Fruit fly (Drosophila melanogaster) whole organism, embryonic: ENCODE results near the gene CG14930.
A peak's percentile ranks its signal among the peaks of the same experiment; 100 is the strongest.

Source experiments
- Bgb ChIP-seq: fragments of 200-800 bp; sonication (Bioruptor generic); IDR thresholded peaks from 2 replicates; pipeline ENCODE4 v1.3.6; 2022; ENCODE audit warnings: missing biosample characterization, missing genetic modification characterization; ENCODE audit not compliant: partially characterized antibody
- Bteb2 ChIP-seq: fragments of 200-800 bp; sonication (Bioruptor generic); optimal IDR thresholded peaks from 2 replicates; lab custom pipeline; 2016; ENCODE audit warnings: missing biosample characterization, missing genetic modification characterization
- CG10147 ChIP-seq: fragments of 200-800 bp; sonication (Bioruptor generic); optimal IDR thresholded peaks from 2 replicates; lab custom pipeline; 2019; ENCODE audit warnings: missing biosample characterization, mild to moderate bottlenecking, missing genetic modification characterization, moderate library complexity
- CG11560 ChIP-seq: fragments of 200-800 bp; sonication (Bioruptor generic); IDR thresholded peaks from 3 replicates; pipeline ENCODE4 v1.3.6; 2022; ENCODE audit warnings: missing biosample characterization, missing genetic modification characterization
- CG12769 ChIP-seq: fragments of 200-800 bp; sonication (Bioruptor generic); optimal IDR thresholded peaks from 2 replicates; lab custom pipeline; 2019; ENCODE audit warnings: missing biosample characterization, mild to moderate bottlenecking, missing genetic modification characterization, moderate library complexity
- CG15696 ChIP-seq: fragments of 200-800 bp; sonication (Bioruptor generic); optimal IDR thresholded peaks from 2 replicates; lab custom pipeline; 2019; ENCODE audit warnings: missing biosample characterization, mild to moderate bottlenecking, missing genetic modification characterization, moderate library complexity
- CG16813 ChIP-seq: fragments of 200-800 bp; sonication (Bioruptor generic); IDR thresholded peaks from 3 replicates; pipeline ENCODE4 v1.3.6; 2022; ENCODE audit warnings: missing biosample characterization, missing genetic modification characterization; ENCODE audit not compliant: partially characterized antibody
- CG18599 ChIP-seq: fragments of 200-800 bp; sonication (Bioruptor generic); optimal IDR thresholded peaks from 3 replicates; lab custom pipeline; 2017; ENCODE audit warnings: missing biosample characterization, missing genetic modification characterization, mild to moderate bottlenecking, moderate library complexity, missing genetic modification reagents
- CG2116 ChIP-seq: fragments of 200-800 bp; sonication (Bioruptor generic); optimal IDR thresholded peaks from 3 replicates; lab custom pipeline; 2018; ENCODE audit warnings: missing biosample characterization, mild to moderate bottlenecking, missing genetic modification characterization
- CG2129 ChIP-seq: fragments of 200-800 bp; sonication (Bioruptor generic); IDR thresholded peaks from 2 replicates; pipeline ENCODE4 v1.3.6; 2022; ENCODE audit warnings: missing biosample characterization, missing genetic modification characterization; ENCODE audit not compliant: partially characterized antibody
- CG30020 ChIP-seq: fragments of 200-800 bp; optimal IDR thresholded peaks from 2 replicates; lab custom pipeline; 2019; ENCODE audit warnings: missing biosample characterization, mild to moderate bottlenecking, missing genetic modification characterization, moderate library complexity
- CG3065 ChIP-seq: fragments of 200-800 bp; sonication (Bioruptor generic); optimal IDR thresholded peaks from 2 replicates; lab custom pipeline; 2016; ENCODE audit warnings: missing biosample characterization, missing genetic modification characterization
- CG31224 ChIP-seq: fragments of 200-800 bp; sonication (Bioruptor generic); IDR thresholded peaks from 2 replicates; pipeline ENCODE4 v1.3.6; 2022; ENCODE audit warnings: missing biosample characterization, missing genetic modification characterization
- CG33557 ChIP-seq: fragments of 200-800 bp; sonication (Bioruptor generic); optimal IDR thresholded peaks from 2 replicates; lab custom pipeline; 2019; ENCODE audit warnings: missing biosample characterization, mild to moderate bottlenecking, missing genetic modification characterization, moderate library complexity
- CG34224 ChIP-seq: fragments of 200-800 bp; sonication (Bioruptor generic); IDR thresholded peaks from 3 replicates; pipeline ENCODE4 v1.3.6; 2022; ENCODE audit warnings: missing biosample characterization, missing genetic modification characterization; ENCODE audit not compliant: partially characterized antibody
- CG3726 ChIP-seq: fragments of 200-800 bp; sonication (Bioruptor generic); IDR thresholded peaks from 3 replicates; pipeline ENCODE4, ENCODE4 v1.3.6; 2022; ENCODE audit warnings: missing biosample characterization, missing genetic modification characterization
- CG6813 ChIP-seq: fragments of 200-800 bp; sonication (Bioruptor generic); optimal IDR thresholded peaks from 2 replicates; lab custom pipeline; 2017; ENCODE audit warnings: missing biosample characterization, missing genetic modification characterization, mild to moderate bottlenecking, moderate library complexity, missing genetic modification reagents
- CG9876 ChIP-seq: fragments of 200-800 bp; sonication (Bioruptor generic); optimal IDR thresholded peaks from 2 replicates; lab custom pipeline; 2016; ENCODE audit warnings: missing biosample characterization, missing genetic modification characterization
- CTCF ChIP-seq: fragments of 200-800 bp; sonication (Bioruptor generic); optimal IDR thresholded peaks from 2 replicates; lab custom pipeline; 2017; ENCODE audit warnings: missing biosample characterization, mild to moderate bottlenecking, missing genetic modification characterization, moderate library complexity
- CkIIα-i1 ChIP-seq: fragments of 200-800 bp; sonication (Bioruptor generic); IDR thresholded peaks from 2 replicates; pipeline ENCODE4 v1.3.6; 2022; ENCODE audit warnings: missing biosample characterization, missing genetic modification characterization
- CoRest ChIP-seq: fragments of 200-800 bp; sonication (Bioruptor generic); optimal IDR thresholded peaks from 3 replicates; lab custom pipeline; 2018; ENCODE audit warnings: missing biosample characterization, mild to moderate bottlenecking, missing genetic modification characterization, moderate library complexity
- D19B ChIP-seq: fragments of 200-800 bp; sonication (Bioruptor generic); optimal IDR thresholded peaks from 2 replicates; lab custom pipeline; 2017; ENCODE audit warnings: missing biosample characterization, mild to moderate bottlenecking, missing genetic modification characterization
- Doc3 ChIP-seq: fragments of 200-800 bp; sonication (Bioruptor generic); IDR thresholded peaks from 3 replicates; pipeline ENCODE4 v1.3.6; 2022; ENCODE audit warnings: missing biosample characterization, missing genetic modification characterization; ENCODE audit not compliant: partially characterized antibody
- H15 ChIP-seq: fragments of 200-800 bp; sonication (Bioruptor generic); IDR thresholded peaks from 3 replicates; pipeline ENCODE4 v1.3.6; 2022; ENCODE audit warnings: missing biosample characterization, missing genetic modification characterization
- HLH4C ChIP-seq: fragments of 200-800 bp; sonication (Bioruptor generic); IDR thresholded peaks from 3 replicates; pipeline ENCODE4 v1.3.6; 2022; ENCODE audit warnings: missing biosample characterization, missing genetic modification characterization; ENCODE audit not compliant: partially characterized antibody
- Hr3 ChIP-seq: fragments of 200-800 bp; sonication (Bioruptor generic); optimal IDR thresholded peaks from 3 replicates; lab custom pipeline; 2016; ENCODE audit warnings: missing biosample characterization, missing genetic modification characterization
- Lhr ChIP-seq: fragments of 200-800 bp; sonication (Bioruptor generic); optimal IDR thresholded peaks from 3 replicates; lab custom pipeline; 2017; ENCODE audit warnings: mild to moderate bottlenecking, missing biosample characterization, missing genetic modification reagents, missing genetic modification characterization
- MBD-R2 ChIP-seq: fragments of 200-800 bp; sonication (Bioruptor generic); IDR thresholded peaks from 2 replicates; pipeline ENCODE4 v1.3.6; 2022; ENCODE audit warnings: missing biosample characterization, missing genetic modification characterization
- Mad ChIP-seq: fragments of 200-800 bp; sonication (Bioruptor generic); optimal IDR thresholded peaks from 2 replicates; lab custom pipeline; 2016; ENCODE audit warnings: missing biosample characterization, missing genetic modification characterization
- Med ChIP-seq: fragments of 200-800 bp; sonication (Bioruptor generic); peaks from one replicate; lab custom pipeline; 2016; ENCODE audit warnings: missing biosample characterization, missing genetic modification characterization, mild to moderate bottlenecking, inconsistent platforms, moderate library complexity
- Neu2 ChIP-seq: fragments of 200-800 bp; sonication (Bioruptor generic); optimal IDR thresholded peaks from 3 replicates; lab custom pipeline; 2016; ENCODE audit warnings: missing biosample characterization, missing genetic modification characterization, borderline replicate concordance
- Pdp1 ChIP-seq, 2 experiments: fragments of 200-800 bp; sonication (Bioruptor generic); optimal IDR thresholded peaks; 3 replicates each; lab custom pipeline; 2016; ENCODE audit warnings: missing biosample characterization in 2 of 2, missing genetic modification characterization in 2 of 2, mild to moderate bottlenecking in 1 of 2, moderate library complexity in 1 of 2
- Tbp ChIP-seq: fragments of >200 bp; optimal IDR thresholded peaks from 2 replicates; lab custom pipeline; 2018; ENCODE audit warnings: missing biosample characterization, missing genetic modification characterization
- ac ChIP-seq: fragments of 200-800 bp; sonication (Bioruptor generic); optimal IDR thresholded peaks from 3 replicates; lab custom pipeline; 2017; ENCODE audit warnings: missing biosample characterization, mild to moderate bottlenecking, missing genetic modification characterization
- ase ChIP-seq: fragments of 200-800 bp; sonication (Bioruptor generic); IDR thresholded peaks from 3 replicates; pipeline ENCODE4 v1.3.6; 2022; ENCODE audit warnings: missing biosample characterization, missing genetic modification characterization
- danr ChIP-seq: fragments of 200-800 bp; sonication (Bioruptor generic); IDR thresholded peaks from 2 replicates; pipeline ENCODE4 v1.3.6; 2022; ENCODE audit warnings: missing biosample characterization, missing genetic modification characterization
- esg ChIP-seq: fragments of 200-800 bp; sonication (Bioruptor generic); conservative IDR thresholded peaks from 2 replicates; pipeline ENCODE4 v1.3.6; 2022; ENCODE audit warnings: missing biosample characterization, missing genetic modification characterization
- ewg ChIP-seq: fragments of 200-800 bp; sonication (Bioruptor generic); optimal IDR thresholded peaks from 3 replicates; lab custom pipeline; 2017; ENCODE audit warnings: mild to moderate bottlenecking, missing biosample characterization, missing genetic modification reagents, missing genetic modification characterization
- gcm2 ChIP-seq: fragments of 200-800 bp; sonication (Bioruptor generic); optimal IDR thresholded peaks from 2 replicates; lab custom pipeline; 2016; ENCODE audit warnings: missing biosample characterization, missing genetic modification characterization
- h ChIP-seq: fragments of >200 bp; optimal IDR thresholded peaks from 2 replicates; lab custom pipeline; 2017
- jumu ChIP-seq: fragments of 200-800 bp; sonication (Bioruptor generic); optimal IDR thresholded peaks from 3 replicates; lab custom pipeline; 2016; ENCODE audit warnings: missing biosample characterization, missing genetic modification characterization
- knrl ChIP-seq: fragments of 200-800 bp; sonication (Bioruptor generic); IDR thresholded peaks from 3 replicates; pipeline ENCODE4 v1.3.6; 2022; ENCODE audit warnings: missing biosample characterization, missing genetic modification characterization; ENCODE audit not compliant: partially characterized antibody
- luna ChIP-seq: fragments of 200-800 bp; sonication (Bioruptor generic); optimal IDR thresholded peaks from 2 replicates; lab custom pipeline; 2016; ENCODE audit warnings: missing biosample characterization, missing genetic modification characterization
- pfk ChIP-seq: fragments of 200-800 bp; sonication (Bioruptor generic); optimal IDR thresholded peaks from 2 replicates; lab custom pipeline; 2018; ENCODE audit warnings: missing biosample characterization, mild to moderate bottlenecking, missing genetic modification characterization, moderate library complexity
- pzg ChIP-seq: fragments of 200-800 bp; sonication (Bioruptor generic); optimal IDR thresholded peaks from 3 replicates; lab custom pipeline; 2018; ENCODE audit warnings: missing biosample characterization, mild to moderate bottlenecking, missing genetic modification characterization, moderate library complexity
- stc ChIP-seq: fragments of 200-800 bp; sonication (Bioruptor generic); IDR thresholded peaks from 2 replicates; pipeline ENCODE4 v1.3.6; 2022; ENCODE audit warnings: missing biosample characterization, missing genetic modification characterization
- toy ChIP-seq: fragments of 200-800 bp; sonication (Bioruptor generic); IDR thresholded peaks from 2 replicates; pipeline ENCODE4 v1.3.6; 2022; ENCODE audit warnings: missing biosample characterization, missing genetic modification characterization
- ttk ChIP-seq: fragments of 200-800 bp; sonication (Bioruptor generic); IDR thresholded peaks from 2 replicates; pipeline ENCODE4 v2.1.2; 2022; ENCODE audit warnings: missing biosample characterization, missing genetic modification characterization
- twi ChIP-seq: fragments of 200-800 bp; optimal IDR thresholded peaks from 2 replicates; lab custom pipeline; 2019; ENCODE audit warnings: missing biosample characterization, mild to moderate bottlenecking, missing genetic modification characterization, moderate library complexity
- usp ChIP-seq: fragments of >200 bp; optimal IDR thresholded peaks from 2 replicates; lab custom pipeline; 2017; ENCODE audit warnings: missing biosample characterization, missing genetic modification characterization
- zfh2 ChIP-seq: fragments of 200-800 bp; sonication (Bioruptor generic); optimal IDR thresholded peaks from 2 replicates; lab custom pipeline; 2016; ENCODE audit warnings: missing biosample characterization, missing genetic modification characterization

Gene CG14930

DNA sequence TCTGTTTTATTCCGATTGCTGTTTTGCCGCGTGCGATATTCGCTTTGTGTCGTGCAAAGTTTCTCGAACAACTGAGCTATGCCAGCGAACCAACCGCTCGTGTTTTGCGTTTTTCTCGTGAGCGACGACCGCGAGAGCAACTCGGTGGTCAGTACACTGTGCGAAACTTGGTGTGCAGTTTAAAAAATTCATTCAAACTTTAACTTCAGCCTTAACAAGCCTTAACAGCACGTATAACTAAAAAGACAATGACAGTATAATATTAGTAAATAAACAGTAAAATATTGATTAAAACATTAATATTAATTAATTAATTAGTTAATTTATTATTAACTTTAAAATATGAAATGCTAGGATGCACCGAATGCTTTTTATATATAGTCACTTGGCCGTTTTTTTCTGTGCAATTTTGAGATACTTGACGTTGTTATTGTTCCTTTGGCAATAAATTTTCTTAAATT lies 7.1 kb upstream of the CG14930 start, which contains the start of gene CG31705 (continued):
- TF ChIP-seq Bgb (GFP tag; lab: Robert Waterston, UW) (no peak), usp (no peak), CG31224 (GFP tag; lab: Robert Waterston, UW) (peak; percentile 5; the same call in 1 of the 2 replicates), pfk (GFP tag; lab: Kevin White, UChicago) (no peak), Hr3 (GFP tag; lab: Kevin White, UChicago) (peak; percentile 39), toy (GFP tag; lab: Robert Waterston, UW) (no peak), CkIIα-i1 (GFP tag; lab: Robert Waterston, UW) (no peak), CG33557 (GFP tag; lab: Kevin White, UChicago) (no peak), Med (GFP tag; lab: Kevin White, UChicago) (peak; percentile 90), MBD-R2 (GFP tag; lab: Robert Waterston, UW) (no peak; the same call in 1 of the 2 replicates), twi (tag; lab: Kevin White, UChicago) (no peak), CG34224 (GFP tag; lab: Robert Waterston, UW) (no peak), jumu (GFP tag; lab: Kevin White, UChicago) (no peak), ac (GFP tag; lab: Kevin White, UChicago) (no peak), gcm2 (GFP tag; lab: Kevin White, UChicago) (no peak), pzg (GFP tag; lab: Kevin White, UChicago) (no peak), CG2129 (GFP tag; lab: Robert Waterston, UW) (no peak), CG30020 (tag; lab: Kevin White, UChicago) (no peak), Bteb2 (GFP tag; lab: Kevin White, UChicago) (no peak), ttk (0 out of 2 replicates have a peak, but pooled peaks have one; percentile 13), CG6813 (GFP tag; lab: Kevin White, UChicago) (no peak), Lhr (GFP tag; lab: Kevin White, UChicago) (no peak), Tbp (no peak), Doc3 (GFP tag; lab: Robert Waterston, UW) (no peak), CG2116 (GFP tag; lab: Kevin White, UChicago) (no peak), esg (peak; percentile 23; the same call in 1 of the 2 replicates), Neu2 (GFP tag; lab: Kevin White, UChicago) (no peak), D19B (peak; percentile 56), Pdp1 (GFP tag; optimal IDR thresholded peaks at IDR 0.05; lab: Kevin White, UChicago) (no peak), CG12769 (tag; lab: Kevin White, UChicago) (no peak), Mad (no peak), CTCF (GFP tag; lab: Kevin White, UChicago) (no peak), CG3065 (GFP tag; lab: Kevin White, UChicago) (no peak), CG11560 (tag; lab: Robert Waterston, UW) (0 out of 3 replicates have a peak, but pooled peaks have one; percentile 46), h (lab: Kevin White, UChicago) (no peak), CG9876 (GFP tag; lab: Kevin White, UChicago) (no peak), CG18599 (GFP tag; lab: Kevin White, UChicago) (peak; percentile 50), CG10147 (GFP tag; lab: Kevin White, UChicago) (peak; percentile 70), CG16813 (GFP tag; lab: Robert Waterston, UW) (no peak), ase (GFP tag; lab: Robert Waterston, UW) (peak; percentile 23; the same call in 1 of the 3 replicates), CG3726 (GFP tag; lab: Robert Waterston, UW) (0 out of 3 replicates have a peak, but pooled peaks have one; percentile 70), knrl (no peak), zfh2 (GFP tag; lab: Kevin White, UChicago) (no peak), CG15696 (tag; lab: Kevin White, UChicago) (no peak), CoRest (tag; lab: Kevin White, UChicago) (peak; percentile 64), H15 (GFP tag; lab: Robert Waterston, UW) (no peak), ewg (GFP tag; lab: Kevin White, UChicago) (no peak), danr (GFP tag; lab: Robert Waterston, UW) (no peak), HLH4C (GFP tag; lab: Robert Waterston, UW) (no peak), stc (GFP tag; lab: Robert Waterston, UW) (no peak), luna (GFP tag; lab: Kevin White, UChicago) (no peak)
